Fruit fly (Drosophila melanogaster) whole organism, embryonic: ENCODE results near the gene CG32706.

Experiments
- CG1024 ChIP-seq: fragments of 200-800 bp; sonication (Bioruptor generic); IDR thresholded peaks from 2 replicates; pipeline ENCODE4 v1.3.6; 2022; ENCODE audit warnings: missing biosample characterization, missing genetic modification characterization
- CG10431 ChIP-seq: fragments of 200-800 bp; sonication (Bioruptor generic); optimal IDR thresholded peaks from 3 replicates; lab custom pipeline; 2018; ENCODE audit warnings: missing biosample characterization, mild to moderate bottlenecking, missing genetic modification characterization
- CG10543 ChIP-seq: fragments of 200-800 bp; sonication (Bioruptor generic); optimal IDR thresholded peaks from 3 replicates; lab custom pipeline; 2017; ENCODE audit warnings: missing biosample characterization, mild to moderate bottlenecking, missing genetic modification characterization, moderate library complexity
- CG11093 ChIP-seq: fragments of 200-800 bp; sonication (Bioruptor generic); IDR thresholded peaks from 3 replicates; pipeline ENCODE4 v1.3.6; 2022; ENCODE audit warnings: missing biosample characterization, missing genetic modification characterization
- CG12391 ChIP-seq: fragments of 200-800 bp; sonication (Bioruptor generic); optimal IDR thresholded peaks from 3 replicates; lab custom pipeline; 2018; ENCODE audit warnings: missing biosample characterization, mild to moderate bottlenecking, missing genetic modification characterization, moderate library complexity
- CG12769 ChIP-seq: fragments of 200-800 bp; sonication (Bioruptor generic); optimal IDR thresholded peaks from 2 replicates; lab custom pipeline; 2019; ENCODE audit warnings: missing biosample characterization, mild to moderate bottlenecking, missing genetic modification characterization, moderate library complexity
- CG13296 ChIP-seq: fragments of 200-800 bp; sonication (Bioruptor generic); optimal IDR thresholded peaks from 3 replicates; lab custom pipeline; 2018; ENCODE audit warnings: missing biosample characterization, mild to moderate bottlenecking, missing genetic modification characterization
- CG14860 ChIP-seq: fragments of 200-800 bp; sonication (Bioruptor generic); IDR thresholded peaks from 3 replicates; pipeline ENCODE4 v1.3.6; 2022; ENCODE audit warnings: missing biosample characterization, missing genetic modification characterization; ENCODE audit not compliant: partially characterized antibody
- CG15073 ChIP-seq: fragments of 200-800 bp; sonication (Bioruptor generic); optimal IDR thresholded peaks from 2 replicates; lab custom pipeline; 2016; ENCODE audit warnings: missing biosample characterization, missing genetic modification characterization
- CG17829 ChIP-seq: fragments of 200-800 bp; optimal IDR thresholded peaks from 2 replicates; lab custom pipeline; 2019; ENCODE audit warnings: missing biosample characterization, mild to moderate bottlenecking, missing genetic modification characterization, moderate library complexity
- CG18599 ChIP-seq: fragments of 200-800 bp; sonication (Bioruptor generic); optimal IDR thresholded peaks from 3 replicates; lab custom pipeline; 2017; ENCODE audit warnings: missing biosample characterization, missing genetic modification characterization, mild to moderate bottlenecking, moderate library complexity, missing genetic modification reagents
- CG31365 ChIP-seq: fragments of 200-800 bp; sonication (Bioruptor generic); optimal IDR thresholded peaks from 2 replicates; lab custom pipeline; 2018; ENCODE audit warnings: missing biosample characterization, mild to moderate bottlenecking, missing genetic modification characterization
- CG33557 ChIP-seq: fragments of 200-800 bp; sonication (Bioruptor generic); optimal IDR thresholded peaks from 2 replicates; lab custom pipeline; 2019; ENCODE audit warnings: missing biosample characterization, mild to moderate bottlenecking, missing genetic modification characterization, moderate library complexity
- CG34422 ChIP-seq: fragments of 200-800 bp; sonication (Bioruptor generic); IDR thresholded peaks from 3 replicates; pipeline ENCODE4 v1.3.6; 2022; ENCODE audit warnings: missing biosample characterization, missing genetic modification characterization
- CG3995 ChIP-seq: fragments of 200-800 bp; sonication (Bioruptor generic); optimal IDR thresholded peaks from 3 replicates; lab custom pipeline; 2016; ENCODE audit warnings: missing biosample characterization, missing genetic modification characterization
- CG4328 ChIP-seq: fragments of 200-800 bp; sonication (Bioruptor generic); optimal IDR thresholded peaks from 3 replicates; lab custom pipeline; 2017; ENCODE audit warnings: missing biosample characterization, missing genetic modification reagents, missing genetic modification characterization
- CG4820 ChIP-seq: fragments of 200-800 bp; sonication (Bioruptor generic); optimal IDR thresholded peaks from 3 replicates; lab custom pipeline; 2016; ENCODE audit warnings: missing biosample characterization, missing genetic modification characterization
- CG6272 ChIP-seq: fragments of 200-800 bp; sonication (Bioruptor generic); IDR thresholded peaks from 2 replicates; pipeline ENCODE4 v1.3.6; 2022; ENCODE audit warnings: missing biosample characterization, missing genetic modification characterization
- CG6813 ChIP-seq: fragments of 200-800 bp; sonication (Bioruptor generic); optimal IDR thresholded peaks from 2 replicates; lab custom pipeline; 2017; ENCODE audit warnings: missing biosample characterization, missing genetic modification characterization, mild to moderate bottlenecking, moderate library complexity, missing genetic modification reagents
- CG6854 ChIP-seq: fragments of 200-800 bp; sonication (Bioruptor generic); optimal IDR thresholded peaks from 3 replicates; lab custom pipeline; 2017; ENCODE audit warnings: missing biosample characterization, mild to moderate bottlenecking, missing genetic modification characterization
- CG7839 ChIP-seq: fragments of 200-800 bp; sonication (Bioruptor generic); optimal IDR thresholded peaks from 3 replicates; lab custom pipeline; 2018; ENCODE audit warnings: missing biosample characterization, mild to moderate bottlenecking, missing genetic modification characterization, moderate library complexity
- CG8765 ChIP-seq: fragments of 200-800 bp; sonication (Bioruptor generic); IDR thresholded peaks from 2 replicates; pipeline ENCODE4 v1.3.6; 2022; ENCODE audit warnings: missing biosample characterization, missing genetic modification characterization
- Dek ChIP-seq: fragments of 200-800 bp; sonication (Bioruptor generic); optimal IDR thresholded peaks from 3 replicates; lab custom pipeline; 2019; ENCODE audit warnings: missing biosample characterization, mild to moderate bottlenecking, missing genetic modification characterization, moderate library complexity
- Dfd ChIP-seq, 2 experiments: fragments of >200 bp; optimal IDR thresholded peaks; 2 replicates each; lab custom pipeline; 2017; ENCODE audit warnings: missing biosample characterization in 2 of 2, missing genetic modification characterization in 2 of 2
- Dref ChIP-seq: fragments of 200-800 bp; sonication (Bioruptor generic); IDR thresholded peaks from 2 replicates; pipeline ENCODE4 v1.3.6; 2022; ENCODE audit warnings: missing biosample characterization, missing genetic modification characterization
- Fer1 ChIP-seq: fragments of 200-800 bp; sonication (Bioruptor generic); optimal IDR thresholded peaks from 2 replicates; lab custom pipeline; 2017; ENCODE audit warnings: missing biosample characterization, mild to moderate bottlenecking, missing genetic modification characterization
- Hr78 ChIP-seq, 2 experiments: fragments of 200-800 bp in 1 of 2; fragments of >200 bp in 1 of 2; sonication (Bioruptor generic) in 1 of 2; optimal IDR thresholded peaks; 2 replicates each; lab custom pipeline; 2017 to 2019; ENCODE audit warnings: missing biosample characterization in 2 of 2, missing genetic modification characterization in 2 of 2, mild to moderate bottlenecking in 1 of 2, moderate library complexity in 1 of 2
- Nf-YA ChIP-seq: fragments of 200-800 bp; sonication (Bioruptor generic); IDR thresholded peaks from 2 replicates; pipeline ENCODE4 v1.3.6; 2022; ENCODE audit warnings: missing biosample characterization, missing genetic modification characterization
- Sry-δ ChIP-seq: fragments of 200-800 bp; sonication (Bioruptor generic); optimal IDR thresholded peaks from 2 replicates; lab custom pipeline; 2016; ENCODE audit warnings: missing biosample characterization, missing genetic modification characterization
- Ssrp ChIP-seq: fragments of 200-800 bp; sonication (Bioruptor generic); optimal IDR thresholded peaks from 2 replicates; lab custom pipeline; 2018; ENCODE audit warnings: missing biosample characterization, mild to moderate bottlenecking, missing genetic modification characterization, moderate library complexity
- chinmo ChIP-seq: fragments of 200-800 bp; sonication (Bioruptor generic); IDR thresholded peaks from 4 replicates; pipeline ENCODE4 v1.3.6; 2022; ENCODE audit warnings: missing biosample characterization, missing genetic modification characterization; ENCODE audit not compliant: partially characterized antibody
- crol ChIP-seq: fragments of 200-800 bp; sonication (Bioruptor generic); IDR thresholded peaks from 2 replicates; pipeline ENCODE4 v1.3.6; 2022; ENCODE audit warnings: missing biosample characterization, missing genetic modification characterization
- emc ChIP-seq: fragments of 200-800 bp; sonication (Bioruptor generic); optimal IDR thresholded peaks from 2 replicates; lab custom pipeline; 2016; ENCODE audit warnings: missing biosample characterization, missing genetic modification characterization
- fd96Cb ChIP-seq: fragments of 200-800 bp; sonication (Bioruptor generic); optimal IDR thresholded peaks from 2 replicates; lab custom pipeline; 2018; ENCODE audit warnings: missing biosample characterization, mild to moderate bottlenecking, missing genetic modification characterization, moderate library complexity
- fru ChIP-seq: fragments of >200 bp; optimal IDR thresholded peaks from 2 replicates; lab custom pipeline; 2017
- ham ChIP-seq: fragments of 200-800 bp; sonication (Bioruptor generic); IDR thresholded peaks from 2 replicates; pipeline ENCODE4 v1.3.6; 2022; ENCODE audit warnings: missing biosample characterization, missing genetic modification characterization
- ind ChIP-seq: fragments of 200-800 bp; sonication (Bioruptor generic); optimal IDR thresholded peaks from 3 replicates; lab custom pipeline; 2016; ENCODE audit warnings: missing biosample characterization, missing genetic modification characterization
- lov ChIP-seq, 2 experiments: fragments of 200-800 bp in 1 of 2; fragments of >200 bp in 1 of 2; sonication (Bioruptor generic) in 1 of 2; IDR thresholded peaks in 1 of 2; optimal IDR thresholded peaks in 1 of 2; 2 replicates in 1 of 2; 3 replicates in 1 of 2; pipeline versions ENCODE4 v1.3.6 to Lab custom; 2017 to 2022; ENCODE audit warnings: missing biosample characterization in 1 of 2, missing genetic modification characterization in 1 of 2
- mirr ChIP-seq: fragments of 200-800 bp; sonication (Bioruptor generic); optimal IDR thresholded peaks from 3 replicates; lab custom pipeline; 2018; ENCODE audit warnings: missing biosample characterization, mild to moderate bottlenecking, missing genetic modification characterization
- nom ChIP-seq: fragments of 200-800 bp; sonication (Bioruptor generic); optimal IDR thresholded peaks from 2 replicates; lab custom pipeline; 2017; ENCODE audit warnings: missing biosample characterization, missing genetic modification characterization, mild to moderate bottlenecking, moderate library complexity, missing genetic modification reagents
- prd ChIP-seq, 3 experiments: fragments of >200 bp in 2 of 3; fragments of 200-800 bp in 1 of 3; sonication (Bioruptor generic) in 1 of 3; optimal IDR thresholded peaks in 2 of 3; IDR thresholded peaks in 1 of 3; 2 replicates in 2 of 3; 3 replicates in 1 of 3; pipeline versions ENCODE4 v1.3.6 to Lab custom; 2017 to 2022; ENCODE audit warnings: missing biosample characterization in 1 of 3, missing genetic modification characterization in 1 of 3
- pzg ChIP-seq: fragments of 200-800 bp; sonication (Bioruptor generic); optimal IDR thresholded peaks from 3 replicates; lab custom pipeline; 2018; ENCODE audit warnings: missing biosample characterization, mild to moderate bottlenecking, missing genetic modification characterization, moderate library complexity
- run ChIP-seq: fragments of 200-800 bp; sonication (Bioruptor generic); optimal IDR thresholded peaks from 3 replicates; lab custom pipeline; 2018; ENCODE audit warnings: missing biosample characterization, mild to moderate bottlenecking, missing genetic modification characterization
- sim ChIP-seq: fragments of 200-800 bp; sonication (Bioruptor generic); IDR thresholded peaks from 2 replicates; pipeline ENCODE4 v1.3.6; 2022; ENCODE audit warnings: missing biosample characterization, missing genetic modification characterization
- sob ChIP-seq: fragments of 200-800 bp; sonication (Bioruptor generic); IDR thresholded peaks from 2 replicates; pipeline ENCODE4 v1.3.6; 2022; ENCODE audit warnings: missing biosample characterization, missing genetic modification characterization
- stwl ChIP-seq: fragments of 200-800 bp; sonication (Bioruptor generic); optimal IDR thresholded peaks from 3 replicates; lab custom pipeline; 2018; ENCODE audit warnings: missing biosample characterization, mild to moderate bottlenecking, missing genetic modification characterization, moderate library complexity
- vfl ChIP-seq: fragments of 200-800 bp; sonication (Bioruptor generic); optimal IDR thresholded peaks from 2 replicates; lab custom pipeline; 2016; ENCODE audit warnings: missing biosample characterization, missing genetic modification characterization
- z ChIP-seq: fragments of 200-800 bp; sonication (Bioruptor generic); IDR thresholded peaks from 3 replicates; pipeline ENCODE4 v1.3.6; 2022; ENCODE audit warnings: missing biosample characterization, missing genetic modification characterization

Gene CG32706

DNA sequence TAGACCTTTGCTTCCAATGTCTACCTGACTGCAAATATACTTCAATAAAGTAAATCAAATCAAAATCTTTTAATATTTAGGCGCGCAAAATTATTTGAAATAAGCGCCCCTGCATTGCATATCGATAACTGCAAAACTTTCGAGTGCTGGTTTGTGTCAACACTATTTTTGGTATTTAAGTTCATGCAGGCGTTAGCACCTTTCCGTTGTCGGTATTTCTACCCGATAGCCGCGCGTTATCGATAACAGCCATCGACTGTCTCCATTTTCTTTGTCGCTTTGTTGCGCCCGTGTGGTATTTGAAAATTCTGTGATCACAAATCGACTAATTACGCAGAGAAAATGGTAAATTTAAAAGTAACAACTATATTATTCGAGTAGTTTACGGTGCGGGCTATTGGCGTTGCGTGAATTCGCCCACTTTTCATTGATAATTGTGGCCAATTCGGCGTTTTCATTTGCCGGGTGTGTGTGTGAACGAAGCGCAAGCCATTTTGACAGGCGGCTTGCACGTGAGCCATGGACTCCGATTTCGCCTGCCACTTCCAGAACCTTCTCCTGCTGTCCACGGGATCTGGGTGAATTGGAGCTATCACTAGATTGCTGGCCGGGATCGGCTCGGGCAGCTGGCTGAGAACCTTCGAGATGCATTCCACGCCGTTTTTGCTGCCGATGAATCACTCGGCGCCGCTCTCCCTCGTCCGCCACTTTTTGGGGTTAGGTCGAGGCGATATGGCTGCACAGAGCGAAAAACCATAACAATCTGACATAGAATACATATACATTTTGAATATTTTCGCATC is 2.5 kb downstream of the CG32706 start, which contains the start of gene CCT2 (continued):
- no peak for TF ChIP-seq CG12769 (tag; lab: Kevin White, UChicago)
- no peak for TF ChIP-seq lov (optimal IDR thresholded peaks at IDR 0.05; lab: Kevin White, UChicago)
- no peak for TF ChIP-seq lov (GFP tag; IDR thresholded peaks at IDR 0.05; lab: Robert Waterston, UW)
- TF ChIP-seq Sry-δ (GFP tag; lab: Kevin White, UChicago): peak; percentile 80
- no peak for TF ChIP-seq CG6813
- TF ChIP-seq nom (GFP tag; lab: Kevin White, UChicago): peak; percentile 68
- TF ChIP-seq vfl (GFP tag; lab: Kevin White, UChicago): no peak
- no peak for TF ChIP-seq prd (optimal IDR thresholded peaks at IDR 0.05; lab: Kevin White, UChicago)
- no peak for TF ChIP-seq prd (GFP tag; IDR thresholded peaks at IDR 0.05; lab: Robert Waterston, UW)
- no peak for TF ChIP-seq emc (GFP tag; lab: Kevin White, UChicago)
- no peak for TF ChIP-seq CG7839
- TF ChIP-seq CG33557 (GFP tag; lab: Kevin White, UChicago): no peak
- peak; percentile 62; the same call in 1 of the 4 replicates for TF ChIP-seq chinmo (GFP tag; lab: Robert Waterston, UW)
- no peak for TF ChIP-seq sob
- TF ChIP-seq pzg (GFP tag; lab: Kevin White, UChicago): peak; percentile 94
- TF ChIP-seq Dek (tag; lab: Kevin White, UChicago): no peak
- no peak for TF ChIP-seq ham
- no peak for TF ChIP-seq CG31365
- no peak for TF ChIP-seq run (tag; lab: Kevin White, UChicago)
- no peak for TF ChIP-seq CG6272
- TF ChIP-seq Dfd (GFP tag; optimal IDR thresholded peaks at IDR 0.05; lab: Kevin White, UChicago): no peak
- no peak for TF ChIP-seq Ssrp
- TF ChIP-seq CG18599 (GFP tag; lab: Kevin White, UChicago): no peak
- TF ChIP-seq stwl: peak; percentile 31
- TF ChIP-seq Fer1 (GFP tag; lab: Kevin White, UChicago): peak; percentile 5
- peak; percentile 97 for TF ChIP-seq Dref (GFP tag; lab: Robert Waterston, UW)
- no peak for TF ChIP-seq fd96Cb (tag; lab: Kevin White, UChicago)
- no peak for TF ChIP-seq sim (GFP tag; lab: Robert Waterston, UW)
- TF ChIP-seq CG10543: no peak
- TF ChIP-seq CG6854 (GFP tag; lab: Kevin White, UChicago): no peak
- TF ChIP-seq CG14860 (GFP tag; lab: Robert Waterston, UW): peak; percentile 65; the same call in 2 of the 3 replicates
- TF ChIP-seq CG12391 (tag; lab: Kevin White, UChicago): no peak
- no peak for TF ChIP-seq CG4328 (GFP tag; lab: Kevin White, UChicago)
- no peak for TF ChIP-seq CG4820 (GFP tag; lab: Kevin White, UChicago)
- no peak for TF ChIP-seq CG8765 (GFP tag; lab: Robert Waterston, UW)
- TF ChIP-seq CG13296 (GFP tag; lab: Kevin White, UChicago): no peak
- no peak for TF ChIP-seq z (GFP tag; lab: Robert Waterston, UW)
- no peak for TF ChIP-seq fru (lab: Kevin White, UChicago)
- peak; percentile 27 for TF ChIP-seq CG17829 (tag; lab: Kevin White, UChicago)
- TF ChIP-seq Nf-YA (GFP tag; lab: Robert Waterston, UW): no peak
- no peak for TF ChIP-seq CG11093 (GFP tag; lab: Robert Waterston, UW)
- TF ChIP-seq ind (GFP tag; lab: Kevin White, UChicago): no peak
- no peak for TF ChIP-seq CG15073 (GFP tag; lab: Kevin White, UChicago)
- TF ChIP-seq crol (GFP tag; lab: Robert Waterston, UW): no peak
- peak; percentile 62; the same call in 2 of the 3 replicates for TF ChIP-seq CG34422 (GFP tag; lab: Robert Waterston, UW)
- no peak for TF ChIP-seq CG3995
- no peak for TF ChIP-seq CG1024
- no peak for TF ChIP-seq Hr78 (GFP tag; optimal IDR thresholded peaks at IDR 0.05; lab: Kevin White, UChicago)
- no peak for TF ChIP-seq mirr (GFP tag; lab: Kevin White, UChicago)
- TF ChIP-seq CG10431 (GFP tag; lab: Kevin White, UChicago): no peak
